Fruit fly (Drosophila melanogaster): Measurements from ENCODE around the gene not.
A peak's percentile ranks its signal among the peaks of the same experiment; 100 is the strongest.

Gene not

dm6 chr3L:18638487-18638886 is 16.6 kb upstream of the not start (continued):
- no peak for TF ChIP-seq Blimp-1 (GFP tag; optimal IDR thresholded peaks at IDR 0.05)
- no peak for TF ChIP-seq CG6163 (GFP tag; IDR thresholded peaks at IDR 0.05)

dm6 chr3L:18638043-18638442 is 16.1 kb upstream of the not start:
- peak; percentile 56 for TF ChIP-seq vri (GFP tag; optimal IDR thresholded peaks at IDR 0.05)
- no peak for TF ChIP-seq esn (GFP tag; optimal IDR thresholded peaks at IDR 0.05)

- TF ChIP-seq CG8119 (GFP tag; IDR thresholded peaks at IDR 0.05): no peak
- no peak for TF ChIP-seq net (GFP tag; optimal IDR thresholded peaks at IDR 0.05)
- TF ChIP-seq svp (GFP tag): no peak
- no peak for TF ChIP-seq Ets21C (GFP tag; optimal IDR thresholded peaks at IDR 0.05)
- TF ChIP-seq CG6808 (GFP tag; optimal IDR thresholded peaks at IDR 0.05): no peak
- TF ChIP-seq lz (GFP tag; optimal IDR thresholded peaks at IDR 0.05): no peak
- no peak for TF ChIP-seq CG10631 (GFP tag; optimal IDR thresholded peaks at IDR 0.05)
These were observed 15.4 kb upstream of the not start for dm6 chr3L:18637348-18637747.

dm6 chr3L:18636782-18637181 is 14.9 kb upstream of the not start:
- TF ChIP-seq Eip78C (GFP tag): no peak
- TF ChIP-seq Gug (GFP tag; IDR thresholded peaks at IDR 0.05): no peak
- no peak for TF ChIP-seq CG11902 (GFP tag; optimal IDR thresholded peaks at IDR 0.05)
- TF ChIP-seq Ets96B (tag; optimal IDR thresholded peaks at IDR 0.05): no peak
- TF ChIP-seq CG10631 (GFP tag; optimal IDR thresholded peaks at IDR 0.05): no peak
- TF ChIP-seq OdsH (GFP tag; optimal IDR thresholded peaks at IDR 0.05): no peak
- no peak for TF ChIP-seq cyc (GFP tag; optimal IDR thresholded peaks at IDR 0.05)
- TF ChIP-seq CG16779 (tag; optimal IDR thresholded peaks at IDR 0.05): no peak
- TF ChIP-seq Sox102F (GFP tag; optimal IDR thresholded peaks at IDR 0.05): no peak

dm6 chr3L:18634792-18635471 is 13.0 kb upstream of the not start:
- no peak for TF ChIP-seq achi (GFP tag; optimal IDR thresholded peaks at IDR 0.05)
- peak; percentile 29 for TF ChIP-seq svp (GFP tag)

dm6 chr3L:18633084-18633483 is 11.2 kb upstream of the not start:
- TF ChIP-seq esn (GFP tag; optimal IDR thresholded peaks at IDR 0.05): no peak
- TF ChIP-seq fkh (GFP tag; optimal IDR thresholded peaks at IDR 0.05): peak; percentile 75
- peak; percentile 60 for TF ChIP-seq vri (GFP tag; optimal IDR thresholded peaks at IDR 0.05)

dm6 chr3L:18632187-18632635 is 10.3 kb upstream of the not start:
- no peak for TF ChIP-seq cyc (GFP tag; optimal IDR thresholded peaks at IDR 0.05)
- no peak for TF ChIP-seq Ets96B (tag; optimal IDR thresholded peaks at IDR 0.05)
- no peak for TF ChIP-seq esn (GFP tag; optimal IDR thresholded peaks at IDR 0.05)
- TF ChIP-seq salr (GFP tag; optimal IDR thresholded peaks at IDR 0.05): no peak
- TF ChIP-seq vri (GFP tag; optimal IDR thresholded peaks at IDR 0.05): peak; percentile 93
- TF ChIP-seq achi (GFP tag; optimal IDR thresholded peaks at IDR 0.05): no peak
- TF ChIP-seq CG3919 (GFP tag; optimal IDR thresholded peaks at IDR 0.05): no peak
- no peak for TF ChIP-seq acj6 (GFP tag; optimal IDR thresholded peaks at IDR 0.05)
- no peak for TF ChIP-seq CG10631 (GFP tag; optimal IDR thresholded peaks at IDR 0.05)
- TF ChIP-seq fkh (GFP tag; optimal IDR thresholded peaks at IDR 0.05): peak; percentile 64
- TF ChIP-seq CG4318 (GFP tag; optimal IDR thresholded peaks at IDR 0.05): no peak
- TF ChIP-seq dsx (GFP tag; optimal IDR thresholded peaks at IDR 0.05; ENCODE audit: poor library complexity, severe bottlenecking): no peak
- TF ChIP-seq dac (GFP tag; optimal IDR thresholded peaks at IDR 0.05): no peak
- no peak for TF ChIP-seq CG1621 (tag; optimal IDR thresholded peaks at IDR 0.05)
- peak; percentile 58 for TF ChIP-seq Eip93F (GFP tag; optimal IDR thresholded peaks at IDR 0.05)
- TF ChIP-seq ss (GFP tag; optimal IDR thresholded peaks at IDR 0.05): no peak
- no peak for TF ChIP-seq lz (GFP tag; optimal IDR thresholded peaks at IDR 0.05)
- no peak for TF ChIP-seq Sox15 (GFP tag; optimal IDR thresholded peaks at IDR 0.05)

Measured in whole organism, prepupa.